Fruit fly (Drosophila melanogaster) whole organism, embryonic: Measurements from ENCODE around the gene mRpS11.

Experiments
- Ada2b ChIP-seq: fragments of 200-800 bp; sonication (Bioruptor generic); IDR thresholded peaks from 2 replicates; pipeline ENCODE4 v1.3.6; 2022; ENCODE audit warnings: missing biosample characterization, missing genetic modification characterization
- CG10321 ChIP-seq: fragments of 200-800 bp; sonication (Bioruptor generic); IDR thresholded peaks from 2 replicates; pipeline ENCODE4 v1.3.6; 2022; ENCODE audit warnings: missing biosample characterization, missing genetic modification characterization
- CG10979 ChIP-seq: fragments of 200-800 bp; sonication (Bioruptor generic); optimal IDR thresholded peaks from 2 replicates; lab custom pipeline; 2018; ENCODE audit warnings: missing biosample characterization, mild to moderate bottlenecking, missing genetic modification characterization, moderate library complexity
- CG11504 ChIP-seq: fragments of 200-800 bp; sonication (Bioruptor generic); optimal IDR thresholded peaks from 3 replicates; lab custom pipeline; 2019; ENCODE audit warnings: missing biosample characterization, mild to moderate bottlenecking, missing genetic modification characterization, moderate library complexity
- CG11723 ChIP-seq: fragments of 200-800 bp; sonication (Bioruptor generic); optimal IDR thresholded peaks from 2 replicates; lab custom pipeline; 2017; ENCODE audit warnings: missing biosample characterization, mild to moderate bottlenecking, missing genetic modification characterization
- CG12071 ChIP-seq: fragments of 200-800 bp; sonication (Bioruptor generic); optimal IDR thresholded peaks from 3 replicates; lab custom pipeline; 2018; ENCODE audit warnings: missing biosample characterization, mild to moderate bottlenecking, missing genetic modification characterization
- CG1233 ChIP-seq: fragments of 200-800 bp; sonication (Bioruptor generic); optimal IDR thresholded peaks from 4 replicates; lab custom pipeline; 2018; ENCODE audit warnings: missing biosample characterization, mild to moderate bottlenecking, missing genetic modification characterization
- CG14014 ChIP-seq: fragments of 200-800 bp; sonication (Bioruptor generic); IDR thresholded peaks from 2 replicates; pipeline ENCODE4 v1.3.6; 2022; ENCODE audit warnings: missing biosample characterization, missing genetic modification characterization
- CG15479 ChIP-seq: fragments of 200-800 bp; sonication (Bioruptor generic); optimal IDR thresholded peaks from 3 replicates; lab custom pipeline; 2019; ENCODE audit warnings: missing biosample characterization, mild to moderate bottlenecking, missing genetic modification characterization, moderate library complexity
- CG17361 ChIP-seq: fragments of 200-800 bp; sonication (Bioruptor generic); IDR thresholded peaks from 3 replicates; pipeline ENCODE4 v1.3.6; 2022; ENCODE audit warnings: missing biosample characterization, missing genetic modification characterization
- CG2202 ChIP-seq: fragments of 200-800 bp; sonication (Bioruptor generic); optimal IDR thresholded peaks from 2 replicates; lab custom pipeline; 2018; ENCODE audit warnings: missing biosample characterization, mild to moderate bottlenecking, missing genetic modification characterization
- CG3726 ChIP-seq: fragments of 200-800 bp; sonication (Bioruptor generic); IDR thresholded peaks from 3 replicates; pipeline ENCODE4, ENCODE4 v1.3.6; 2022; ENCODE audit warnings: missing biosample characterization, missing genetic modification characterization
- CG3995 ChIP-seq: fragments of 200-800 bp; sonication (Bioruptor generic); optimal IDR thresholded peaks from 3 replicates; lab custom pipeline; 2016; ENCODE audit warnings: missing biosample characterization, missing genetic modification characterization
- CG5953 ChIP-seq: fragments of 200-800 bp; sonication (Bioruptor generic); IDR thresholded peaks from 2 replicates; pipeline ENCODE4 v1.3.6; 2022; ENCODE audit warnings: missing biosample characterization, missing genetic modification characterization
- CG6254 ChIP-seq: fragments of 200-800 bp; sonication (Bioruptor generic); optimal IDR thresholded peaks from 3 replicates; lab custom pipeline; 2017; ENCODE audit warnings: mild to moderate bottlenecking, missing biosample characterization, missing genetic modification reagents, missing genetic modification characterization
- CG6654 ChIP-seq: fragments of 200-800 bp; sonication (Bioruptor generic); optimal IDR thresholded peaks from 2 replicates; lab custom pipeline; 2017; ENCODE audit warnings: missing biosample characterization, mild to moderate bottlenecking, missing genetic modification characterization
- CG9876 ChIP-seq: fragments of 200-800 bp; sonication (Bioruptor generic); optimal IDR thresholded peaks from 2 replicates; lab custom pipeline; 2016; ENCODE audit warnings: missing biosample characterization, missing genetic modification characterization
- CoRest ChIP-seq: fragments of 200-800 bp; sonication (Bioruptor generic); optimal IDR thresholded peaks from 3 replicates; lab custom pipeline; 2018; ENCODE audit warnings: missing biosample characterization, mild to moderate bottlenecking, missing genetic modification characterization, moderate library complexity
- E2f2 ChIP-seq: fragments of 200-800 bp; sonication (Bioruptor generic); IDR thresholded peaks from 2 replicates; pipeline ENCODE4 v1.3.6; 2022; ENCODE audit warnings: missing biosample characterization, missing genetic modification characterization
- H2.0 ChIP-seq: fragments of 200-800 bp; sonication (Bioruptor generic); IDR thresholded peaks from 2 replicates; pipeline ENCODE4 v1.3.6; 2022; ENCODE audit warnings: missing biosample characterization, missing genetic modification characterization
- HLHmδ ChIP-seq: fragments of 200-800 bp; sonication (Bioruptor generic); optimal IDR thresholded peaks from 2 replicates; lab custom pipeline; 2018; ENCODE audit warnings: missing biosample characterization, mild to moderate bottlenecking, missing genetic modification characterization, moderate library complexity
- Hr78 ChIP-seq, 2 experiments: fragments of 200-800 bp in 1 of 2; fragments of >200 bp in 1 of 2; sonication (Bioruptor generic) in 1 of 2; optimal IDR thresholded peaks; 2 replicates each; lab custom pipeline; 2017 to 2019; ENCODE audit warnings: missing biosample characterization in 2 of 2, missing genetic modification characterization in 2 of 2, mild to moderate bottlenecking in 1 of 2, moderate library complexity in 1 of 2
- Hsf ChIP-seq: fragments of 200-800 bp; sonication (Bioruptor generic); optimal IDR thresholded peaks from 3 replicates; lab custom pipeline; 2016; ENCODE audit warnings: missing biosample characterization, missing genetic modification characterization
- Max ChIP-seq: fragments of 200-800 bp; sonication (Bioruptor generic); optimal IDR thresholded peaks from 2 replicates; lab custom pipeline; 2016; ENCODE audit warnings: missing biosample characterization, mild to moderate bottlenecking, missing genetic modification characterization
- Mes4 ChIP-seq: fragments of 200-800 bp; sonication (Bioruptor generic); optimal IDR thresholded peaks from 2 replicates; lab custom pipeline; 2016; ENCODE audit warnings: missing biosample characterization, missing genetic modification characterization
- Optix ChIP-seq: fragments of 200-800 bp; sonication (Bioruptor generic); IDR thresholded peaks from 3 replicates; pipeline ENCODE4 v1.3.6; 2022; ENCODE audit warnings: missing biosample characterization, missing genetic modification characterization
- PHDP ChIP-seq: fragments of 200-800 bp; sonication (Bioruptor generic); optimal IDR thresholded peaks from 3 replicates; lab custom pipeline; 2018; ENCODE audit warnings: missing biosample characterization, mild to moderate bottlenecking, missing genetic modification characterization, moderate library complexity
- Ravus ChIP-seq: fragments of 200-800 bp; sonication (Bioruptor generic); IDR thresholded peaks from 2 replicates; pipeline ENCODE4 v1.3.6; 2022; ENCODE audit warnings: missing biosample characterization, missing genetic modification characterization
- Scr ChIP-seq: fragments of 200-800 bp; sonication (Bioruptor generic); IDR thresholded peaks from 2 replicates; pipeline ENCODE4 v1.3.6; 2022; ENCODE audit warnings: missing biosample characterization, missing genetic modification characterization; ENCODE audit not compliant: partially characterized antibody
- br ChIP-seq: fragments of >200 bp; optimal IDR thresholded peaks from 2 replicates; lab custom pipeline; 2017
- cas ChIP-seq: fragments of 200-800 bp; sonication (Bioruptor generic); IDR thresholded peaks from 2 replicates; pipeline ENCODE4 v1.3.6; 2022; ENCODE audit warnings: missing biosample characterization, missing genetic modification characterization
- chn ChIP-seq: fragments of 200-800 bp; sonication (Bioruptor generic); optimal IDR thresholded peaks from 2 replicates; lab custom pipeline; 2016; ENCODE audit warnings: missing biosample characterization, missing genetic modification characterization
- croc ChIP-seq: fragments of 200-800 bp; sonication (Bioruptor generic); conservative IDR thresholded peaks from 3 replicates; pipeline ENCODE4 v1.3.6; 2022; ENCODE audit warnings: missing biosample characterization, missing genetic modification characterization
- dan ChIP-seq: fragments of 200-800 bp; sonication (Bioruptor generic); IDR thresholded peaks from 2 replicates; pipeline ENCODE4 v1.3.6; 2022; ENCODE audit warnings: missing biosample characterization, missing genetic modification characterization
- dimm ChIP-seq: fragments of 200-800 bp; sonication (Bioruptor generic); IDR thresholded peaks from 2 replicates; pipeline ENCODE4 v1.3.6; 2022; ENCODE audit warnings: missing biosample characterization, missing genetic modification characterization
- dmrt11E ChIP-seq: fragments of 200-800 bp; sonication (Bioruptor generic); optimal IDR thresholded peaks from 3 replicates; lab custom pipeline; 2018; ENCODE audit warnings: missing biosample characterization, mild to moderate bottlenecking, missing genetic modification characterization, moderate library complexity
- dmrt99B ChIP-seq: fragments of 200-800 bp; sonication (Bioruptor generic); optimal IDR thresholded peaks from 2 replicates; lab custom pipeline; 2018; ENCODE audit warnings: missing biosample characterization, mild to moderate bottlenecking, missing genetic modification characterization, moderate library complexity
- gem ChIP-seq: fragments of 200-800 bp; sonication (Bioruptor generic); optimal IDR thresholded peaks from 2 replicates; lab custom pipeline; 2019; ENCODE audit warnings: missing biosample characterization, mild to moderate bottlenecking, missing genetic modification characterization, moderate library complexity
- gfzf ChIP-seq: fragments of 200-800 bp; sonication (Bioruptor generic); optimal IDR thresholded peaks from 2 replicates; lab custom pipeline; 2016; ENCODE audit warnings: missing biosample characterization, mild to moderate bottlenecking, missing genetic modification characterization, moderate library complexity
- gsb ChIP-seq: fragments of 200-800 bp; sonication (Bioruptor generic); IDR thresholded peaks from 2 replicates; pipeline ENCODE4 v1.3.6; 2022; ENCODE audit warnings: missing biosample characterization, missing genetic modification characterization
- lbe ChIP-seq: fragments of 200-800 bp; sonication (Bioruptor generic); optimal IDR thresholded peaks from 2 replicates; lab custom pipeline; 2016; ENCODE audit warnings: missing biosample characterization, mild to moderate bottlenecking, missing genetic modification characterization
- org-1 ChIP-seq: fragments of 200-800 bp; sonication (Bioruptor generic); optimal IDR thresholded peaks from 2 replicates; lab custom pipeline; 2017; ENCODE audit warnings: missing biosample characterization, missing genetic modification characterization
- pzg ChIP-seq: fragments of 200-800 bp; sonication (Bioruptor generic); optimal IDR thresholded peaks from 3 replicates; lab custom pipeline; 2018; ENCODE audit warnings: missing biosample characterization, mild to moderate bottlenecking, missing genetic modification characterization, moderate library complexity
- ranshi ChIP-seq: fragments of 200-800 bp; sonication (Bioruptor generic); IDR thresholded peaks from 2 replicates; pipeline ENCODE4 v1.3.6; 2022; ENCODE audit warnings: missing biosample characterization, missing genetic modification characterization
- shn ChIP-seq: fragments of 200-800 bp; sonication (Bioruptor generic); optimal IDR thresholded peaks from 3 replicates; lab custom pipeline; 2016; ENCODE audit warnings: missing biosample characterization, missing genetic modification characterization
- sna ChIP-seq: fragments of 200-800 bp; sonication (Bioruptor generic); IDR thresholded peaks from 2 replicates; pipeline ENCODE4 v1.3.6; 2022; ENCODE audit warnings: missing biosample characterization, missing genetic modification characterization; ENCODE audit not compliant: partially characterized antibody
- sob ChIP-seq: fragments of 200-800 bp; sonication (Bioruptor generic); IDR thresholded peaks from 2 replicates; pipeline ENCODE4 v1.3.6; 2022; ENCODE audit warnings: missing biosample characterization, missing genetic modification characterization
- stwl ChIP-seq: fragments of 200-800 bp; sonication (Bioruptor generic); optimal IDR thresholded peaks from 3 replicates; lab custom pipeline; 2018; ENCODE audit warnings: missing biosample characterization, mild to moderate bottlenecking, missing genetic modification characterization, moderate library complexity
- tup ChIP-seq: fragments of 200-800 bp; sonication (Bioruptor generic); optimal IDR thresholded peaks from 2 replicates; lab custom pipeline; 2016; ENCODE audit warnings: missing biosample characterization, mild to moderate bottlenecking, missing genetic modification characterization, moderate library complexity
- usp ChIP-seq: fragments of >200 bp; optimal IDR thresholded peaks from 2 replicates; lab custom pipeline; 2017; ENCODE audit warnings: missing biosample characterization, missing genetic modification characterization

The mRpS11 gene

DNA sequence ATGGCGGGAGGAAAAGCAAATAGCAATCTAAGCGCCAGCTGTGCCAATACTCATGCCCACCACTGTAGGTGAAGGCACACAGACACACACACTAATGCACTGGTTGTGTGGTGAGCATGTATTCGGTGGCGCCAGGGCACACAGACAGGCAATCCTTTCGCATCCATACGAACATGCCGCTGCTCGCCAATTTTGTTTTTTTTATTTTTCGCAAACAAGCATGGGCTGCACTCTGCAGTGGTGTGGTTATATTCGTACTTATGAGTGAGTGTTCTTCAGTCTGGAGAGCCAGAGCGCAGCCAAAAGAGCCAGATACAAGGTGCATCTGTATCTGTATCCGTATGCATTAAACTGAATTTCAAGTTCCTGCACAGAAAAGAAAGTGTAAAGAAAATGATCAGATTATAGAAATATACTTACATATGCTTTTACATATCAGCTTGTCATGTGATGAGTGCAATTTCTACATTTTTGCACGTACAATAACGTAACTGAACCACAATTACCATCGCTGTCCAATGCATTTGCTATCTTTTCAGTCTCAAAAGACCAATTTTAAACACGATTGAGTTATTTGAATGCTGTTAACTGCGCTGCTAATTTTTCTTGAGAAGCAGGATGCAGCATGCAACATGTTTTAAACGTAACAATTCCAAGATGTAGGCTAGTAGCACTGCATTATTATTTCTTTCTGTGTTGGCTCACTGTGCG lies 13.3 kb upstream of the mRpS11 start:
- TF ChIP-seq CG2202 (tag; lab: Kevin White, UChicago) (no peak), dmrt11E (tag; lab: Kevin White, UChicago) (peak; percentile 18), PHDP (tag; lab: Kevin White, UChicago) (peak; percentile 31), CG6654 (GFP tag; lab: Kevin White, UChicago) (peak; percentile 31), croc (no peak), CG14014 (GFP tag; lab: Robert Waterston, UW) (no peak), gfzf (GFP tag; lab: Kevin White, UChicago) (no peak), dan (GFP tag; lab: Robert Waterston, UW) (no peak), lbe (GFP tag; lab: Kevin White, UChicago) (peak; percentile 5), CG17361 (GFP tag; lab: Robert Waterston, UW) (0 out of 3 replicates have a peak, but pooled peaks have one; percentile 9), CG1233 (GFP tag; lab: Kevin White, UChicago) (peak; percentile 14), CG10979 (tag; lab: Kevin White, UChicago) (peak; percentile 38), gem (tag; lab: Kevin White, UChicago) (peak; percentile 62), pzg (GFP tag; lab: Kevin White, UChicago) (no peak), Hr78 (GFP tag; optimal IDR thresholded peaks at IDR 0.05; lab: Kevin White, UChicago) (no peak), CG5953 (GFP tag; lab: Robert Waterston, UW) (no peak), shn (GFP tag; lab: Kevin White, UChicago) (no peak), E2f2 (GFP tag; lab: Robert Waterston, UW) (no peak), Hsf (GFP tag; lab: Kevin White, UChicago) (no peak), usp (GFP tag; lab: Kevin White, UChicago) (no peak), sob (GFP tag; lab: Robert Waterston, UW) (no peak), CoRest (tag; lab: Kevin White, UChicago) (peak; percentile 8), br (lab: Kevin White, UChicago) (no peak), stwl (no peak), CG15479 (GFP tag; lab: Kevin White, UChicago) (no peak), dimm (GFP tag; lab: Robert Waterston, UW) (no peak), HLHmδ (GFP tag; lab: Kevin White, UChicago) (no peak), sna (GFP tag; lab: Robert Waterston, UW) (no peak), CG9876 (no peak), tup (GFP tag; lab: Kevin White, UChicago) (no peak), dmrt99B (tag; lab: Kevin White, UChicago) (peak; percentile 35), Optix (no peak), Scr (GFP tag; lab: Robert Waterston, UW) (no peak), CG3995 (GFP tag; lab: Kevin White, UChicago) (no peak), CG11723 (GFP tag; lab: Kevin White, UChicago) (peak; percentile 3), Max (GFP tag; lab: Kevin White, UChicago) (no peak), gsb (GFP tag; lab: Robert Waterston, UW) (peak; percentile 7; the same call in 1 of the 2 replicates), CG6254 (peak; percentile 35), chn (GFP tag; lab: Kevin White, UChicago) (no peak), ranshi (GFP tag; lab: Robert Waterston, UW) (no peak), org-1 (GFP tag; lab: Kevin White, UChicago) (peak; percentile 7), H2.0 (no peak), CG3726 (GFP tag; lab: Robert Waterston, UW) (no peak), CG10321 (no peak), Ada2b (GFP tag; lab: Robert Waterston, UW) (0 out of 2 replicates have a peak, but pooled peaks have one; percentile 6), cas (GFP tag; lab: Robert Waterston, UW) (no peak), CG11504 (peak; percentile 39), Mes4 (GFP tag; lab: Kevin White, UChicago) (no peak), Ravus (GFP tag; lab: Robert Waterston, UW) (no peak), CG12071 (no peak)
